Fruit fly (Drosophila melanogaster): ENCODE results near the gene Dref.

The Dref gene

dm6 chr2L:10003593-10003992, 36.6 kb upstream of the Dref start, which contains the start of gene Ndf (continued):
- TF ChIP-seq run (tag; optimal IDR thresholded peaks at IDR 0.05) (no peak), tap (tag; optimal IDR thresholded peaks at IDR 0.05) (no peak), NK7.1 (GFP tag; optimal IDR thresholded peaks at IDR 0.05) (no peak), Drgx (GFP tag; IDR thresholded peaks at IDR 0.05) (peak; percentile 58; the same call in 1 of the 2 replicates), CG7372 (GFP tag; IDR thresholded peaks at IDR 0.05) (0 out of 2 replicates have a peak, but pooled peaks have one; percentile 15), Doc3 (GFP tag; IDR thresholded peaks at IDR 0.05; ENCODE audit: partially characterized antibody) (peak; percentile 57; the same call in 2 of the 3 replicates), Fer2 (tag; optimal IDR thresholded peaks at IDR 0.05) (no peak), CG10959 (GFP tag; IDR thresholded peaks at IDR 0.05) (0 out of 2 replicates have a peak, but pooled peaks have one; percentile 24), CG8944 (GFP tag; optimal IDR thresholded peaks at IDR 0.05) (peak; percentile 38), amos (GFP tag; IDR thresholded peaks at IDR 0.05; ENCODE audit: partially characterized antibody) (peak; percentile 85), jumu (GFP tag; optimal IDR thresholded peaks at IDR 0.05) (peak; percentile 33), bigmax (GFP tag; optimal IDR thresholded peaks at IDR 0.05) (no peak), pan (optimal IDR thresholded peaks at IDR 0.05) (no peak), pan (GFP tag; optimal IDR thresholded peaks at IDR 0.05 in 1 of 2, IDR thresholded peaks at IDR 0.05 in 1 of 2) (peak in 1 of 2 experiments; percentile 68), NC2β (GFP tag; optimal IDR thresholded peaks at IDR 0.05) (peak; percentile 69), cad (GFP tag; optimal IDR thresholded peaks at IDR 0.05) (no peak), Atf-2 (GFP tag; optimal IDR thresholded peaks at IDR 0.05) (no peak), lov (optimal IDR thresholded peaks at IDR 0.05) (no peak), lov (GFP tag; IDR thresholded peaks at IDR 0.05) (peak; percentile 76; the same call in 2 of the 3 replicates), B-H2 (GFP tag; optimal IDR thresholded peaks at IDR 0.05) (peak; percentile 82), pfk (GFP tag; optimal IDR thresholded peaks at IDR 0.05) (peak; percentile 53), klu (GFP tag; IDR thresholded peaks at IDR 0.05) (0 out of 2 replicates have a peak, but pooled peaks have one; percentile 9), ham (GFP tag; IDR thresholded peaks at IDR 0.05) (no peak), CG6683 (GFP tag; optimal IDR thresholded peaks at IDR 0.05) (peak; percentile 9), HmgZ (tag; optimal IDR thresholded peaks at IDR 0.05) (peak; percentile 79), unpg (GFP tag; optimal IDR thresholded peaks at IDR 0.05) (peak; percentile 39), Pdp1 (GFP tag; optimal IDR thresholded peaks at IDR 0.05) (peak; percentile 67 to 72), CG14050 (GFP tag; IDR thresholded peaks at IDR 0.05) (peak; percentile 48; the same call in 2 of the 3 replicates), Spps (tag; optimal IDR thresholded peaks at IDR 0.05) (no peak), CG1832 (GFP tag; optimal IDR thresholded peaks at IDR 0.05) (no peak), CG4360 (GFP tag; IDR thresholded peaks at IDR 0.05) (0 out of 2 replicates have a peak, but pooled peaks have one; percentile 12), Hey (tag; optimal IDR thresholded peaks at IDR 0.05) (no peak), Med (GFP tag) (peak; percentile 98), Mrtf (GFP tag; IDR thresholded peaks at IDR 0.05) (peak; percentile 28; the same call in 1 of the 3 replicates), zen2 (GFP tag; IDR thresholded peaks at IDR 0.05; ENCODE audit: partially characterized antibody) (peak; percentile 31; the same call in 1 of the 3 replicates), sob (GFP tag; IDR thresholded peaks at IDR 0.05) (peak; percentile 76), CG17829 (tag; optimal IDR thresholded peaks at IDR 0.05) (peak; percentile 61), CG3407 (GFP tag; optimal IDR thresholded peaks at IDR 0.05) (peak; percentile 43), tx (GFP tag; optimal IDR thresholded peaks at IDR 0.05) (peak; percentile 41), CG1647 (GFP tag; optimal IDR thresholded peaks at IDR 0.05) (peak; percentile 29), CG4854 (GFP tag; optimal IDR thresholded peaks at IDR 0.05) (peak; percentile 41), CG31224 (GFP tag; IDR thresholded peaks at IDR 0.05) (peak; percentile 56), gce (GFP tag; IDR thresholded peaks at IDR 0.05) (no peak), Trl (optimal IDR thresholded peaks at IDR 0.05) (no peak), Trl (GFP tag; optimal IDR thresholded peaks at IDR 0.05) (peak; percentile 47), jigr1 (GFP tag; IDR thresholded peaks at IDR 0.05) (peak; percentile 53; the same call in 1 of the 3 replicates), Aef1 (GFP tag; IDR thresholded peaks at IDR 0.05) (peak; percentile 53), CG2116 (GFP tag; optimal IDR thresholded peaks at IDR 0.05) (peak; percentile 77), CG15073 (GFP tag; optimal IDR thresholded peaks at IDR 0.05) (no peak), Rx (GFP tag; IDR thresholded peaks at IDR 0.05) (peak; percentile 64), CG8478 (optimal IDR thresholded peaks at IDR 0.05) (no peak), Mes4 (GFP tag; optimal IDR thresholded peaks at IDR 0.05) (peak; percentile 24)

All from whole organism, embryonic.